Worm (Caenorhabditis elegans) whole organism, L2 larva: ENCODE measurements around the gene F45F2.10.

Source experiments
- R02D3.7 ChIP-seq: fragments of 150-350 bp; optimal IDR thresholded peaks from 2 replicates; lab custom pipeline; 2014; ENCODE audit warnings: missing biosample characterization, missing genetic modification characterization
- ZK546.5 ChIP-seq: sonication (generic microtip); optimal IDR thresholded peaks from 2 replicates; lab custom pipeline; 2017; ENCODE audit warnings: missing biosample characterization, missing genetic modification characterization
- alr-1 ChIP-seq: fragments of 150-350 bp; optimal IDR thresholded peaks from 2 replicates; lab custom pipeline; 2014; ENCODE audit warnings: missing biosample characterization, missing genetic modification characterization
- aly-2 ChIP-seq: fragments of 150-350 bp; optimal IDR thresholded peaks from 2 replicates; lab custom pipeline; 2014; ENCODE audit warnings: missing biosample characterization, missing genetic modification characterization
- ama-1 ChIP-seq: fragments of 150-350 bp; optimal IDR thresholded peaks from 2 replicates; lab custom pipeline; 2018; ENCODE audit warnings: inconsistent platforms
- ceh-82 ChIP-seq: fragments of 150-350 bp; optimal IDR thresholded peaks from 2 replicates; lab custom pipeline; 2014; ENCODE audit warnings: missing biosample characterization, missing genetic modification characterization
- crh-2 ChIP-seq: sonication (generic microtip); optimal IDR thresholded peaks from 2 replicates; lab custom pipeline; 2017; ENCODE audit warnings: missing biosample characterization, missing genetic modification characterization
- dmd-4 ChIP-seq: sonication (generic microtip); optimal IDR thresholded peaks from 2 replicates; lab custom pipeline; 2017; ENCODE audit warnings: missing biosample characterization, missing genetic modification characterization
- fos-1 ChIP-seq: fragments of 150-350 bp; optimal IDR thresholded peaks from 2 replicates; lab custom pipeline; 2014; ENCODE audit warnings: missing biosample characterization, missing genetic modification characterization
- lin-11 ChIP-seq: fragments of 150-350 bp; sonication (generic microtip); optimal IDR thresholded peaks from 2 replicates; lab custom pipeline; 2014; ENCODE audit warnings: missing biosample characterization, missing genetic modification characterization, inconsistent platforms, mixed read lengths
- lsy-2 ChIP-seq, 2 experiments: fragments of 150-350 bp in 1 of 2; sonication (generic microtip) in 1 of 2; optimal IDR thresholded peaks; 2 replicates each; lab custom pipeline; 2014 to 2017; ENCODE audit warnings: missing biosample characterization in 2 of 2, missing genetic modification characterization in 2 of 2
- mbf-1 ChIP-seq: sonication (generic microtip); optimal IDR thresholded peaks from 2 replicates; lab custom pipeline; 2017; ENCODE audit warnings: missing biosample characterization, missing genetic modification characterization
- nhr-129 ChIP-seq: fragments of 150-350 bp; optimal IDR thresholded peaks from 2 replicates; lab custom pipeline; 2014; ENCODE audit warnings: missing biosample characterization, missing genetic modification characterization
- nhr-23 ChIP-seq: fragments of 150-350 bp; optimal IDR thresholded peaks from 2 replicates; lab custom pipeline; 2014; ENCODE audit warnings: missing biosample characterization, missing genetic modification reagents, missing genetic modification characterization
- nhr-25 ChIP-seq: fragments of 150-350 bp; sonication (generic microtip); optimal IDR thresholded peaks from 3 replicates; lab custom pipeline; 2014; ENCODE audit warnings: missing biosample characterization, missing genetic modification characterization
- nhr-77 ChIP-seq: fragments of 150-350 bp; optimal IDR thresholded peaks from 2 replicates; lab custom pipeline; 2014; ENCODE audit warnings: missing biosample characterization, missing genetic modification characterization
- peb-1 ChIP-seq: fragments of 150-350 bp; optimal IDR thresholded peaks from 2 replicates; lab custom pipeline; 2014; ENCODE audit warnings: missing biosample characterization, missing genetic modification characterization
- sem-4 ChIP-seq: fragments of 150-350 bp; optimal IDR thresholded peaks from 2 replicates; lab custom pipeline; 2014; ENCODE audit warnings: missing biosample characterization, missing genetic modification reagents, missing genetic modification characterization
- skn-1 ChIP-seq: sonication (generic microtip); optimal IDR thresholded peaks from 2 replicates; lab custom pipeline; 2017; ENCODE audit warnings: missing biosample characterization, missing genetic modification characterization
- sma-9 ChIP-seq, 2 experiments: fragments of 150-350 bp in 1 of 2; sonication (generic microtip) in 1 of 2; optimal IDR thresholded peaks; 2 replicates each; lab custom pipeline; 2014 to 2016; ENCODE audit warnings: missing genetic modification characterization in 2 of 2, mild to moderate bottlenecking in 1 of 2, missing biosample characterization in 1 of 2, missing compliant biosample characterization in 1 of 2, missing genetic modification reagents in 1 of 2, moderate library complexity in 1 of 2
- snpc-4 ChIP-seq: fragments of 150-350 bp; optimal IDR thresholded peaks from 2 replicates; lab custom pipeline; 2014; ENCODE audit warnings: missing biosample characterization, missing genetic modification characterization
- unc-39 ChIP-seq: fragments of 150-350 bp; optimal IDR thresholded peaks from 2 replicates; lab custom pipeline; 2014; ENCODE audit warnings: missing biosample characterization, missing genetic modification characterization
- unc-55 ChIP-seq: fragments of 150-350 bp; sonication (generic microtip); optimal IDR thresholded peaks from 3 replicates; lab custom pipeline; 2014; ENCODE audit warnings: missing biosample characterization, missing genetic modification reagents, missing genetic modification characterization
- zag-1 ChIP-seq: fragments of 150-350 bp; optimal IDR thresholded peaks from 2 replicates; lab custom pipeline; 2014; ENCODE audit warnings: missing biosample characterization, missing genetic modification characterization
- ztf-4 ChIP-seq: fragments of 150-350 bp; optimal IDR thresholded peaks from 2 replicates; lab custom pipeline; 2014; ENCODE audit warnings: missing biosample characterization, missing genetic modification characterization

F45F2.10 gene

DNA sequence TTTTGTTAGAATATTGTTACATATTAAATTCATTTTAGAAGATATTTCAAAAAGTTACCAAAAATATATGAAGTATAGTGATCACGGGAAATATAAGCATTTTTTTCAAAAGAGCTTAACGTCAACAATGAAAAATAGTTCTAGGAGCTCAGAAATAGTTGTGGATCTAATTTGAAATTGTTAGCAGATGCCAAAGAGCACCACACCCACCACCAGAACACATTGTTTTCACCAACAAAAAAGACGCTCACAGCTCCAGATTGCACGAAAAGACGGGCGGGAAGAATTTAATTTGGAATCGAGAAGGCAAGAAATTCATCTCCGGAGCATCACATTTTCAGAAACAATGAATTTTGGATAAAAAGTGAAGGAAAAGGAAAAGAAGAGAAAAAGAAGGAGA, 47.8 kb downstream of the F45F2.10 start, which contains the start of gene gplb-1:
Gene gplb-1 (minus strand): TSS at position 337 of the 400 bp plus-strand sequence.
- TF ChIP-seq sem-4 (tag; lab: Kevin White, UChicago) (no peak), mbf-1 (tag; lab: Kevin White, UChicago) (no peak), crh-2 (tag; lab: Kevin White, UChicago) (no peak), alr-1 (no peak), ztf-4 (no peak), lsy-2 (tag; optimal IDR thresholded peaks at IDR 0.05; lab: Kevin White, UChicago) (no peak), nhr-23 (tag; lab: Kevin White, UChicago) (no peak)

DNA sequence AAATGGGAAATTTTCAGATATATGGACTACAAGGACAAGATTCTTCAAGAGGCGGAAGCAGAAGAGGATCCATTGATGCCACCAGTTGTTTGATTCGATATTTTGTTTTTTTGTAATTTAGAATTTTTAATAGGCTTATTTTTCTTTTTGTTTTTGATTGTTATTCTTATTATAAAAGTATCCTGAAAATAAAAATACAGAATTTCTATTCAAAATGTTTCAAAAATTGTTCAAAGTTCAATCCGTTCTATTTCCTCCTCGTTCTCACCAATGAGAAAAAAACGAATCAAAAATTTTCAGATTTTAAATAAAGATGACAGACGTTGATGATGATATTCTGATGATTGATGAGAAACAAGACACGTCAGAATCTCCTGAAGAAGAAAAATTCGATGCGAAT, 49.9 kb downstream of the F45F2.10 start, which contains the start of gene phf-30:
Gene phf-30 (plus strand): TSS at position 301 of the 400 bp plus-strand sequence.
- TF ChIP-seq nhr-25 (tag; lab: Kevin White, UChicago) (no peak), zag-1 (tag; lab: Kevin White, UChicago) (no peak), ZK546.5 (tag; lab: Kevin White, UChicago) (no peak), aly-2 (tag; lab: Kevin White, UChicago) (no peak), unc-55 (GFP tag; lab: Kevin White, UChicago) (peak; percentile 1)

DNA sequence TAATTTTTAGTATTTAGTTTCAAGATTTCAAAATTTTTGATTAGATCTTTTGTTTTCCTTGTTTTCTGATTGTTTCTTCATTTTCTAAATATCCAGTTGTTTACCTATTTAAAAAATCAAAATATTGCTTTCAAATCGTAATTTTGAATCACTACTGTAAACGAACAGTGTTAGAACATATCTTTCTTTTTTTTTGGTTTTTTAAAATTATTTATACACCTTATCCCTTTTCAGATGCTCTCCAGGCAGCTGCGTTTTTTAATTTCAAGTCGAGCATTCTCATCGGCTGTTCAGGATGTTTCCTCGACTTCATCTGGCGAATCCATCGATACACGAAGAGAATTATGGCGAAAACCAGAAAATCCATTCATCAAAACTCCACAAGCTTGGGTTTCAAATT, 51.6 kb downstream of the F45F2.10 start, which contains the start of gene mrpl-4:
Gene mrpl-4 (plus strand): TSS at position 235 of the 400 bp plus-strand sequence.
- TF ChIP-seq peb-1, result no peak
- no peak for TF ChIP-seq lin-11 (tag; lab: Kevin White, UChicago)
- TF ChIP-seq unc-39 (tag; lab: Kevin White, UChicago), result no peak

DNA sequence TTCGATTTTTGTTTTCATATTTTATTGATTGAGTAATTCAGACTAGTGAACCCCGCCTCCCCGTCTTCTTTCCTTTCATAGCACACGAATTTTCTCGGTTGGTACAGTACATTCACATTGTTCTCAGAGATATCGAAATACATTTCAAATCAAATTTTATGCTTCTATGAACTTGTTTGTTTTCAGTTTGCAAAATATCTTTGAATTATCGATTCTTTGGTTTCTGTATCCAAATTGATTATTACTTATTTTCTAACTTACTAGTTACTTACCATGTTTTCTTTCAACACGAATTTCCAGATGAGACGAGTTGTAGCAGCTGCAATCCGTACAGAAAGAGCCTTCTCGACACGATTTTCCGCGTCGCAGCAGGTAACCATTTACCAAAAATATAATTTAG, 53.3 kb downstream of the F45F2.10 start, which contains the start of gene mrps-2:
Gene mrps-2 (plus strand): TSS at position 301 of the 400 bp plus-strand sequence.
- no peak for TF ChIP-seq dmd-4
- TF ChIP-seq R02D3.7 (tag; lab: Kevin White, UChicago), result no peak
- TF ChIP-seq skn-1 (tag; lab: Kevin White, UChicago), result no peak
- TF ChIP-seq sma-9 (GFP tag; optimal IDR thresholded peaks at IDR 0.05; lab: Kevin White, UChicago), result no peak
- no peak for TF ChIP-seq sma-9 (tag; optimal IDR thresholded peaks at IDR 0.05; lab: Kevin White, UChicago)
- no peak for TF ChIP-seq lin-11 (tag; lab: Kevin White, UChicago)
- TF ChIP-seq nhr-129, result no peak
- no peak for TF ChIP-seq alr-1
- TF ChIP-seq aly-2 (tag; lab: Kevin White, UChicago), result no peak
- no peak for TF ChIP-seq nhr-23 (tag; lab: Kevin White, UChicago)
- TF ChIP-seq ama-1 (lab: Kevin White, UChicago), result no peak
- TF ChIP-seq nhr-77 (tag; lab: Kevin White, UChicago), result no peak
- TF ChIP-seq fos-1 (tag; lab: Kevin White, UChicago), result no peak
- no peak for TF ChIP-seq snpc-4 (tag; lab: Kevin White, UChicago)
- no peak for TF ChIP-seq ceh-82 (tag; lab: Kevin White, UChicago)
- no peak for TF ChIP-seq sem-4 (tag; lab: Kevin White, UChicago)
- TF ChIP-seq mbf-1 (tag; lab: Kevin White, UChicago), result no peak
